Fruit fly (Drosophila melanogaster): ENCODE results near the gene stumps.

The stumps gene

DNA sequence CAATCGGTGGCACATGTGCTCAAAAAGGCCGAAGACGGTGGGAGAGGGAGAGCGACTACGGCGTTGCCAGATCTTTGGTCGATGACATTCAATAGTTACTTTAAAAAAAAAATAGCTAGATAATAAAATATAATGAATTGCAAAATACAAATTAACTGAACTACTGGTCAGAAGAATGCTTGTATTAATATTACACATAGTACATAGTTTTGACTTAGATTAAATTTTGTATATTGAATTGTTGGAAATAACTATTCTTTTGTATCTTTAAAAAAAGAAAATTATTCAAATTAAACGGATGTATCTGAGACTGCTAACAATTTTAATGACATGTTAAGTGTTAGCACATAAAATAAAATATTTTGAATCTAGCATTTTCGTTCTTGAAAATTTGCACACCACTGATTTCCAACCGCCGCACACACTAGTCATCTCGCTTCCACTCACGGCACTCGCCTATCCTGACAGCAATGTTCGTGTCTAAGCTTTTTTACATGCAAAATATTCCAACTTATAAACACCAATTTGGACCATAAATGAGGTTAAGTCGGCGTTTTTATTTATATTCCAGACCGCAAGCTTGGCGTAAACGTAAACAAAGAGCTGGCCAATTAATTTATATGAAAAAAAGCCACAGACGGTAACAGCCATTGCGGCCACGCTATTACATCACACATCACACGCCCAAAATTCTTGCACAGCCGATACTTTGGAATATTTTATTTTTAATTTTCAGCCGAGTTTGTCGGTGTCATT is 1.9 kb upstream of the stumps start (continued):
- TF ChIP-seq CG31627 (GFP tag; optimal IDR thresholded peaks at IDR 0.05): peak; percentile 68
- peak; percentile 75 for TF ChIP-seq Lpt (GFP tag; optimal IDR thresholded peaks at IDR 0.05)
- no peak for TF ChIP-seq Hr38 (GFP tag; optimal IDR thresholded peaks at IDR 0.05)
- TF ChIP-seq CG4318 (GFP tag; optimal IDR thresholded peaks at IDR 0.05): peak; percentile 65
- peak; percentile 48; the same call in 1 of the 3 replicates for TF ChIP-seq eg (GFP tag; IDR thresholded peaks at IDR 0.05)
- TF ChIP-seq spab (GFP tag; optimal IDR thresholded peaks at IDR 0.05): peak; percentile 18
- TF ChIP-seq net (GFP tag; optimal IDR thresholded peaks at IDR 0.05): peak; percentile 42
- TF ChIP-seq CG8632 (GFP tag; optimal IDR thresholded peaks at IDR 0.05): peak; percentile 59
- peak; percentile 50; the same call in 1 of the 2 replicates for TF ChIP-seq CG15336 (GFP tag; IDR thresholded peaks at IDR 0.05)
- TF ChIP-seq CG9139 (GFP tag; optimal IDR thresholded peaks at IDR 0.05): no peak

DNA sequence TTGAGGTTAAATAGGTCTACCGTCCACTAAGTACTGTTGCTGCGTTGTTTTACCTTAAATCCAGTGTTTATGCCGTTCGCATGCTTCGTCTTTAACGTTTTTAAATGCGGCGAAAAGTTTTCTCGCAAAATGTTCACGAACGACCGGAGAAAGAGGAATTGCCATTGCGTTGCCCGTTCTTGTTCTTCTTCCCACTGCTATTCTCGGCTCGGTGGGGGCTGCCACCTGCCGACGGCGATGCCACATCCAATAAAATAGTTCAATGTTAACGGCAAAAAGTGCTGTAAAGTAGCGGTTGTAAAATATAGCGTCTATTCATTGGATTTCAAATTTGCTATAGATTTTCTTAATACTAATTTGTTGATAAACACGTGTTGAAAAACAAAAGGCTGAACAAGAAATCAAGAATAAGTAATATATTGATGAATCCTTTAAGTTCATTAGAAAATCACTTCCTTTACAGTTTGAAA is 1.3 kb upstream of the stumps start, which contains the start of gene CG7987:
Gene CG7987, minus strand, starts transcription at position 170 of the 470 bp plus-strand sequence.
- TF ChIP-seq Eip78C (GFP tag): peak; percentile 36
- TF ChIP-seq Hr39 (GFP tag; optimal IDR thresholded peaks at IDR 0.05): peak; percentile 0
- TF ChIP-seq Blimp-1 (GFP tag; optimal IDR thresholded peaks at IDR 0.05): no peak
- TF ChIP-seq CG4318 (GFP tag; optimal IDR thresholded peaks at IDR 0.05): no peak
- no peak for TF ChIP-seq Eip93F (GFP tag; optimal IDR thresholded peaks at IDR 0.05)
- TF ChIP-seq svp (GFP tag): no peak
- TF ChIP-seq CG6808 (GFP tag; optimal IDR thresholded peaks at IDR 0.05): no peak
- TF ChIP-seq Sox15 (GFP tag; optimal IDR thresholded peaks at IDR 0.05): no peak
- no peak for TF ChIP-seq Lpt (GFP tag; optimal IDR thresholded peaks at IDR 0.05)
- peak; percentile 22 for TF ChIP-seq CG31627 (GFP tag; optimal IDR thresholded peaks at IDR 0.05)
- no peak for TF ChIP-seq Gug (GFP tag; IDR thresholded peaks at IDR 0.05)
- TF ChIP-seq CG15336 (GFP tag; IDR thresholded peaks at IDR 0.05): no peak
- TF ChIP-seq CG8319 (GFP tag; optimal IDR thresholded peaks at IDR 0.05): no peak
- no peak for TF ChIP-seq CG32006 (GFP tag; optimal IDR thresholded peaks at IDR 0.05)
- peak; percentile 42 for TF ChIP-seq vri (GFP tag; optimal IDR thresholded peaks at IDR 0.05)
- no peak for TF ChIP-seq fd85E (GFP tag; optimal IDR thresholded peaks at IDR 0.05)
- TF ChIP-seq Hr38 (GFP tag; optimal IDR thresholded peaks at IDR 0.05): no peak
- TF ChIP-seq CG8632 (GFP tag; optimal IDR thresholded peaks at IDR 0.05): no peak
- no peak for TF ChIP-seq Sox102F (GFP tag; optimal IDR thresholded peaks at IDR 0.05)
- TF ChIP-seq dsx (GFP tag; optimal IDR thresholded peaks at IDR 0.05; ENCODE audit: poor library complexity, severe bottlenecking): no peak
- no peak for TF ChIP-seq dac (GFP tag; optimal IDR thresholded peaks at IDR 0.05)
- TF ChIP-seq CG8119 (GFP tag; IDR thresholded peaks at IDR 0.05): no peak
- no peak for TF ChIP-seq achi (GFP tag; optimal IDR thresholded peaks at IDR 0.05)
- TF ChIP-seq CG11762 (GFP tag; optimal IDR thresholded peaks at IDR 0.05; ENCODE audit: insufficient read depth): no peak
- TF ChIP-seq OdsH (GFP tag; optimal IDR thresholded peaks at IDR 0.05): no peak
- no peak for TF ChIP-seq lz (GFP tag; optimal IDR thresholded peaks at IDR 0.05)
- TF ChIP-seq Sox14 (GFP tag; optimal IDR thresholded peaks at IDR 0.05): peak; percentile 27
- no peak for TF ChIP-seq Ets96B (tag; optimal IDR thresholded peaks at IDR 0.05)
- no peak for TF ChIP-seq acj6 (GFP tag; optimal IDR thresholded peaks at IDR 0.05)
- no peak for TF ChIP-seq fd59A (GFP tag; optimal IDR thresholded peaks at IDR 0.05)

DNA sequence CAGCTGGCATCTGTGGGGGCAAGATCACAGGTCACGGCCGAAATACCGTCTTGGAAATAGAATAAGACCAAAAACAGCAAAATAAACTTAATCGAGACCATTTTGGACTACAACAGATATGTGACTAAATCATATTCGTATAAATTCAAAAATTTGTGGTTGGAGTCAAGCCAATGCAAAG is 616 bp upstream of the stumps start, which contains the start of gene CG44094:
Gene CG44094, minus strand, starts transcription at position 101 of the 181 bp plus-strand sequence.
- no peak for TF ChIP-seq CG9139 (GFP tag; optimal IDR thresholded peaks at IDR 0.05)
- no peak for TF ChIP-seq Eip93F (GFP tag; optimal IDR thresholded peaks at IDR 0.05)
- no peak for TF ChIP-seq acj6 (GFP tag; optimal IDR thresholded peaks at IDR 0.05)
- TF ChIP-seq Hr4 (GFP tag; optimal IDR thresholded peaks at IDR 0.05): no peak
- no peak for TF ChIP-seq ss (GFP tag; optimal IDR thresholded peaks at IDR 0.05)
- no peak for TF ChIP-seq CG16779 (tag; optimal IDR thresholded peaks at IDR 0.05)
- TF ChIP-seq CG6276 (GFP tag; optimal IDR thresholded peaks at IDR 0.05): no peak
- no peak for TF ChIP-seq Gug (GFP tag; IDR thresholded peaks at IDR 0.05)
- no peak for TF ChIP-seq CG11762 (GFP tag; optimal IDR thresholded peaks at IDR 0.05; ENCODE audit: insufficient read depth)

All from whole organism, prepupa.